Fruit fly (Drosophila melanogaster): ENCODE data around the gene CG14073.

The CG14073 gene

dm6 chr3L:18787882-18788281 lies 32.6 kb downstream of the CG14073 start (continued):
- no peak for TF ChIP-seq odd (GFP tag; optimal IDR thresholded peaks at IDR 0.05)
- TF ChIP-seq HmgD (GFP tag; optimal IDR thresholded peaks at IDR 0.05): no peak
- TF ChIP-seq peb (GFP tag; IDR thresholded peaks at IDR 0.05): no peak
- TF ChIP-seq CoRest (tag; optimal IDR thresholded peaks at IDR 0.05): no peak
- no peak for TF ChIP-seq Poxn (GFP tag; IDR thresholded peaks at IDR 0.05)
- TF ChIP-seq bbx (GFP tag; IDR thresholded peaks at IDR 0.05; ENCODE audit: partially characterized antibody): no peak; the same call in 1 of the 2 replicates
- no peak for TF ChIP-seq CrebB (tag; optimal IDR thresholded peaks at IDR 0.05)
- no peak for TF ChIP-seq Atf-2 (GFP tag; optimal IDR thresholded peaks at IDR 0.05)
- no peak for TF ChIP-seq CG12155 (GFP tag; optimal IDR thresholded peaks at IDR 0.05)
- TF ChIP-seq CG17802 (tag; optimal IDR thresholded peaks at IDR 0.05): no peak
- TF ChIP-seq Mrtf (GFP tag; IDR thresholded peaks at IDR 0.05): no peak
- TF ChIP-seq lov (optimal IDR thresholded peaks at IDR 0.05): no peak
- no peak for TF ChIP-seq lov (GFP tag; IDR thresholded peaks at IDR 0.05)
- TF ChIP-seq Blimp-1 (GFP tag; optimal IDR thresholded peaks at IDR 0.05): no peak
- no peak for TF ChIP-seq dm (GFP tag; optimal IDR thresholded peaks at IDR 0.05)
- TF ChIP-seq Hr39 (optimal IDR thresholded peaks at IDR 0.05): no peak
- TF ChIP-seq CG12769 (tag; optimal IDR thresholded peaks at IDR 0.05): peak; percentile 16
- TF ChIP-seq Nf-YB (GFP tag; optimal IDR thresholded peaks at IDR 0.05): no peak
- no peak for TF ChIP-seq Mad (GFP tag; optimal IDR thresholded peaks at IDR 0.05)
- TF ChIP-seq CG30403 (GFP tag; optimal IDR thresholded peaks at IDR 0.05): no peak
- TF ChIP-seq CG10274 (GFP tag; optimal IDR thresholded peaks at IDR 0.05): no peak
- TF ChIP-seq ems (GFP tag; optimal IDR thresholded peaks at IDR 0.05): no peak
- TF ChIP-seq Sry-δ (GFP tag; optimal IDR thresholded peaks at IDR 0.05): no peak
- no peak for TF ChIP-seq gcm (GFP tag; optimal IDR thresholded peaks at IDR 0.05)
- TF ChIP-seq tna (GFP tag; IDR thresholded peaks at IDR 0.05; ENCODE audit: partially characterized antibody): no peak; the same call in 1 of the 2 replicates
- TF ChIP-seq aop (GFP tag; IDR thresholded peaks at IDR 0.05): no peak
- TF ChIP-seq ash1 (GFP tag; optimal IDR thresholded peaks at IDR 0.05): no peak
- peak; percentile 55 to 74 for TF ChIP-seq Trl (optimal IDR thresholded peaks at IDR 0.05)
- TF ChIP-seq Trl (GFP tag; optimal IDR thresholded peaks at IDR 0.05): no peak
- TF ChIP-seq D19B (GFP tag; optimal IDR thresholded peaks at IDR 0.05): no peak
- TF ChIP-seq CG33213 (GFP tag; optimal IDR thresholded peaks at IDR 0.05): no peak
- no peak for TF ChIP-seq CG12391 (tag; optimal IDR thresholded peaks at IDR 0.05)
- no peak for TF ChIP-seq HLH4C (GFP tag; IDR thresholded peaks at IDR 0.05; ENCODE audit: partially characterized antibody)
- TF ChIP-seq esg (GFP tag; conservative IDR thresholded peaks at IDR 0.05): no peak
- no peak for TF ChIP-seq CG18011 (GFP tag; optimal IDR thresholded peaks at IDR 0.05)
- TF ChIP-seq Xbp1 (GFP tag; optimal IDR thresholded peaks at IDR 0.05): no peak
- 0 out of 3 replicates have a peak, but pooled peaks have one; percentile 51 for TF ChIP-seq ci (GFP tag; IDR thresholded peaks at IDR 0.05)
- TF ChIP-seq CG42726 (GFP tag; IDR thresholded peaks at IDR 0.05; ENCODE audit: partially characterized antibody): no peak
- no peak for TF ChIP-seq phol (tag; optimal IDR thresholded peaks at IDR 0.05)
- TF ChIP-seq Elba2 (GFP tag; optimal IDR thresholded peaks at IDR 0.05): no peak
- no peak for TF ChIP-seq slp2 (GFP tag; optimal IDR thresholded peaks at IDR 0.05)
- TF ChIP-seq Atf3 (GFP tag; optimal IDR thresholded peaks at IDR 0.05): no peak
- TF ChIP-seq CG10147 (GFP tag; optimal IDR thresholded peaks at IDR 0.05): no peak
- no peak for TF ChIP-seq CG33557 (GFP tag; optimal IDR thresholded peaks at IDR 0.05)
- TF ChIP-seq crp (GFP tag; optimal IDR thresholded peaks at IDR 0.05): no peak
- no peak for TF ChIP-seq sna (GFP tag; IDR thresholded peaks at IDR 0.05; ENCODE audit: partially characterized antibody)
- no peak for TF ChIP-seq al (GFP tag; IDR thresholded peaks at IDR 0.05)
- no peak for TF ChIP-seq Myb (GFP tag; optimal IDR thresholded peaks at IDR 0.05)

Measured in whole organism, embryonic.